Worm (Caenorhabditis elegans) whole organism, mixed stage, embryonic: Measurements from ENCODE around the gene Y75B8A.32.
A peak's percentile ranks its signal among the peaks of the same experiment; 100 is the strongest.

ENCODE experiments used
- M03D4.4 ChIP-seq: sonication (generic microtip); optimal IDR thresholded peaks from 2 replicates; lab custom pipeline; 2017; ENCODE audit warnings: mild to moderate bottlenecking, missing genetic modification characterization, missing compliant biosample characterization
- bed-3 ChIP-seq: fragments of 200-800 bp; sonication (Bioruptor generic); optimal IDR thresholded peaks from 3 replicates; lab custom pipeline; 2018; ENCODE audit warnings: mild to moderate bottlenecking, missing genetic modification characterization, moderate library complexity, missing compliant biosample characterization
- blmp-1 ChIP-seq: fragments of 150-350 bp; optimal IDR thresholded peaks from 2 replicates; lab custom pipeline; 2014; ENCODE audit warnings: missing biosample characterization, missing genetic modification characterization
- ceh-39 ChIP-seq: fragments of 150-350 bp; optimal IDR thresholded peaks from 2 replicates; lab custom pipeline; 2014; ENCODE audit warnings: missing biosample characterization, missing genetic modification characterization
- ceh-43 ChIP-seq: fragments of 200-800 bp; sonication (Bioruptor generic); optimal IDR thresholded peaks from 2 replicates; lab custom pipeline; 2018; ENCODE audit warnings: mild to moderate bottlenecking, missing genetic modification characterization, moderate library complexity, missing compliant biosample characterization
- ceh-83 ChIP-seq: fragments of 200-800 bp; sonication (Bioruptor generic); optimal IDR thresholded peaks from 2 replicates; lab custom pipeline; 2018; ENCODE audit warnings: mild to moderate bottlenecking, missing genetic modification characterization, missing compliant biosample characterization
- ces-1 ChIP-seq: fragments of 150-350 bp; optimal IDR thresholded peaks from 2 replicates; lab custom pipeline; 2014; ENCODE audit warnings: missing biosample characterization, missing genetic modification reagents, missing genetic modification characterization
- cnd-1 ChIP-seq: fragments of 200-800 bp; sonication (Bioruptor generic); optimal IDR thresholded peaks from 2 replicates; lab custom pipeline; 2018; ENCODE audit warnings: mild to moderate bottlenecking, missing genetic modification characterization, missing compliant biosample characterization
- drap-1 ChIP-seq: fragments of 200-800 bp; sonication (Bioruptor generic); optimal IDR thresholded peaks from 3 replicates; lab custom pipeline; 2018; ENCODE audit warnings: mild to moderate bottlenecking, missing genetic modification characterization, missing compliant biosample characterization
- elt-1 ChIP-seq: sonication (generic microtip); optimal IDR thresholded peaks from 2 replicates; lab custom pipeline; 2017; ENCODE audit warnings: missing genetic modification characterization, mild to moderate bottlenecking, missing compliant biosample characterization, antibody characterized with exemption, moderate library complexity, borderline replicate concordance; ENCODE audit not compliant: insufficient read depth
- elt-3 ChIP-seq: fragments of 150-350 bp; optimal IDR thresholded peaks from 2 replicates; lab custom pipeline; 2014; ENCODE audit warnings: missing biosample characterization, missing genetic modification characterization
- flh-1 ChIP-seq: fragments of 200-800 bp; sonication (Bioruptor generic); optimal IDR thresholded peaks from 2 replicates; lab custom pipeline; 2018; ENCODE audit warnings: mild to moderate bottlenecking, missing genetic modification characterization, moderate library complexity, missing compliant biosample characterization
- ham-2 ChIP-seq: fragments of 200-800 bp; sonication (Bioruptor generic); optimal IDR thresholded peaks from 2 replicates; lab custom pipeline; 2018; ENCODE audit warnings: mild to moderate bottlenecking, missing genetic modification characterization, missing compliant biosample characterization
- hlh-1 ChIP-seq: fragments of 150-350 bp; optimal IDR thresholded peaks from 2 replicates; lab custom pipeline; 2014; ENCODE audit warnings: missing biosample characterization, missing genetic modification reagents, missing genetic modification characterization
- lin-13 ChIP-seq: fragments of 150-350 bp; optimal IDR thresholded peaks from 2 replicates; lab custom pipeline; 2014; ENCODE audit warnings: missing biosample characterization, missing genetic modification characterization
- lin-32 ChIP-seq: fragments of 200-800 bp; sonication (Bioruptor generic); optimal IDR thresholded peaks from 2 replicates; lab custom pipeline; 2018; ENCODE audit warnings: mild to moderate bottlenecking, missing genetic modification characterization, missing compliant biosample characterization
- mab-5 ChIP-seq: fragments of 150-350 bp; optimal IDR thresholded peaks from 2 replicates; lab custom pipeline; 2014; ENCODE audit warnings: missing biosample characterization, missing genetic modification characterization
- mep-1 ChIP-seq: fragments of 150-350 bp; optimal IDR thresholded peaks from 2 replicates; lab custom pipeline; 2017; ENCODE audit warnings: missing biosample characterization, missing genetic modification reagents, missing genetic modification characterization, inconsistent platforms
- mls-2 ChIP-seq: sonication (generic microtip); optimal IDR thresholded peaks from 2 replicates; lab custom pipeline; 2016; ENCODE audit warnings: mild to moderate bottlenecking, missing genetic modification characterization, moderate library complexity, missing compliant biosample characterization
- nhr-12 ChIP-seq: fragments of 150-350 bp; optimal IDR thresholded peaks from 2 replicates; lab custom pipeline; 2014; ENCODE audit warnings: missing biosample characterization, missing genetic modification characterization
- nhr-2 ChIP-seq: fragments of 150-350 bp; optimal IDR thresholded peaks from 2 replicates; lab custom pipeline; 2014; ENCODE audit warnings: missing biosample characterization, missing genetic modification characterization
- nhr-237 ChIP-seq: fragments of 150-350 bp; optimal IDR thresholded peaks from 2 replicates; lab custom pipeline; 2014; ENCODE audit warnings: missing biosample characterization, missing genetic modification characterization
- nhr-76 ChIP-seq: sonication (generic microtip); optimal IDR thresholded peaks from 2 replicates; lab custom pipeline; 2017; ENCODE audit warnings: missing biosample characterization, missing genetic modification characterization
- pha-4 ChIP-seq: fragments of 150-350 bp; optimal IDR thresholded peaks from 2 replicates; lab custom pipeline; 2018; ENCODE audit warnings: missing biosample characterization, missing genetic modification reagents, missing genetic modification characterization
- sem-2 ChIP-seq: fragments of 200-800 bp; sonication (Bioruptor generic); optimal IDR thresholded peaks from 2 replicates; lab custom pipeline; 2018; ENCODE audit warnings: mild to moderate bottlenecking, missing genetic modification characterization, missing compliant biosample characterization
- snpc-4 ChIP-seq: fragments of 150-350 bp; optimal IDR thresholded peaks from 2 replicates; lab custom pipeline; 2014; ENCODE audit warnings: missing biosample characterization, missing genetic modification characterization
- sptf-1 ChIP-seq: sonication (generic microtip); optimal IDR thresholded peaks from 2 replicates; lab custom pipeline; 2017; ENCODE audit warnings: mild to moderate bottlenecking, missing genetic modification characterization, moderate library complexity, missing compliant biosample characterization
- tbx-8 ChIP-seq: fragments of 200-800 bp; sonication (Bioruptor generic); optimal IDR thresholded peaks from 2 replicates; lab custom pipeline; 2018; ENCODE audit warnings: mild to moderate bottlenecking, missing genetic modification characterization, moderate library complexity, missing compliant biosample characterization
- unc-120 ChIP-seq: sonication (generic microtip); optimal IDR thresholded peaks from 2 replicates; lab custom pipeline; 2017; ENCODE audit warnings: missing genetic modification characterization, missing compliant biosample characterization; ENCODE audit not compliant: poor library complexity, severe bottlenecking
- unc-39 ChIP-seq: fragments of 150-350 bp; optimal IDR thresholded peaks from 2 replicates; lab custom pipeline; 2014; ENCODE audit warnings: missing biosample characterization, missing genetic modification characterization
- unc-62 ChIP-seq: fragments of 150-350 bp; optimal IDR thresholded peaks from 2 replicates; lab custom pipeline; 2014; ENCODE audit warnings: missing biosample characterization, missing genetic modification reagents, missing genetic modification characterization
- zip-8 ChIP-seq: fragments of 150-350 bp; optimal IDR thresholded peaks from 2 replicates; lab custom pipeline; 2014; ENCODE audit warnings: missing biosample characterization, missing genetic modification characterization
- ztf-11 ChIP-seq: fragments of 150-350 bp; optimal IDR thresholded peaks from 2 replicates; lab custom pipeline; 2014; ENCODE audit warnings: missing biosample characterization, missing genetic modification characterization

The Y75B8A.32 gene

ce11 chrIII:12358461-12358860, at the start of gene Y75B8A.32:
Gene Y75B8A.32, minus strand, starts transcription at chrIII:12358561.
- no peak for TF ChIP-seq cnd-1 (tag; lab: Kevin White, UChicago)
- TF ChIP-seq mep-1 (tag; lab: Kevin White, UChicago), result no peak
- TF ChIP-seq zip-8 (tag; lab: Kevin White, UChicago), result no peak
- TF ChIP-seq lin-13, result no peak
- no peak for TF ChIP-seq flh-1 (GFP tag; lab: Kevin White, UChicago)
- TF ChIP-seq hlh-1 (tag; lab: Kevin White, UChicago), result no peak
- TF ChIP-seq unc-62 (GFP tag; lab: Kevin White, UChicago), result no peak
- TF ChIP-seq lin-32 (GFP tag; lab: Kevin White, UChicago), result no peak

- TF ChIP-seq nhr-2 (tag; lab: Kevin White, UChicago) (no peak), ceh-43 (GFP tag; lab: Kevin White, UChicago) (peak; percentile 12), lin-32 (GFP tag; lab: Kevin White, UChicago) (peak; percentile 80), ceh-83 (GFP tag; lab: Kevin White, UChicago) (no peak), mep-1 (tag; lab: Kevin White, UChicago) (no peak), mab-5 (tag; lab: Kevin White, UChicago) (no peak), cnd-1 (tag; lab: Kevin White, UChicago) (peak; percentile 46), nhr-12 (tag; lab: Kevin White, UChicago) (no peak), bed-3 (GFP tag; lab: Kevin White, UChicago) (peak; percentile 28), hlh-1 (tag; lab: Kevin White, UChicago) (no peak), elt-1 (no peak), unc-39 (no peak), sem-2 (GFP tag; lab: Kevin White, UChicago) (peak; percentile 32), mls-2 (tag; lab: Kevin White, UChicago) (peak; percentile 58), tbx-8 (GFP tag; lab: Kevin White, UChicago) (no peak), ceh-39 (tag; lab: Kevin White, UChicago) (no peak), elt-3 (tag; lab: Kevin White, UChicago) (no peak), sptf-1 (tag; lab: Kevin White, UChicago) (peak; percentile 84), flh-1 (GFP tag; lab: Kevin White, UChicago) (peak; percentile 20), ces-1 (GFP tag; lab: Kevin White, UChicago) (no peak), drap-1 (GFP tag; lab: Kevin White, UChicago) (peak; percentile 47), unc-120 (peak; percentile 40), ham-2 (GFP tag; lab: Kevin White, UChicago) (peak; percentile 5), M03D4.4 (peak; percentile 14), ztf-11 (tag; lab: Kevin White, UChicago) (no peak)
Observed at ce11 chrIII:12399709-12400108, 41.3 kb upstream of the Y75B8A.32 start.

ce11 chrIII:12398468-12398867, 40.1 kb upstream of the Y75B8A.32 start:
- no peak for TF ChIP-seq snpc-4 (tag; lab: Kevin White, UChicago)
- TF ChIP-seq hlh-1 (tag; lab: Kevin White, UChicago), result no peak
- no peak for TF ChIP-seq nhr-76
- no peak for TF ChIP-seq mep-1 (tag; lab: Kevin White, UChicago)
- TF ChIP-seq ceh-83 (GFP tag; lab: Kevin White, UChicago), result no peak
- TF ChIP-seq mab-5 (tag; lab: Kevin White, UChicago), result no peak
- TF ChIP-seq ztf-11 (tag; lab: Kevin White, UChicago), result no peak
- TF ChIP-seq elt-1, result no peak
- TF ChIP-seq M03D4.4, result no peak
- no peak for TF ChIP-seq nhr-2 (tag; lab: Kevin White, UChicago)
- TF ChIP-seq, all 35 proteins: peak for 0

ce11 chrIII:12395085-12395484, 36.7 kb upstream of the Y75B8A.32 start, which contains the start of gene Y49E10.10:
Gene Y49E10.10, plus strand, starts transcription at chrIII:12395465.
- no peak for TF ChIP-seq ceh-39 (tag; lab: Kevin White, UChicago)
- TF ChIP-seq unc-62 (GFP tag; lab: Kevin White, UChicago), result no peak
- TF ChIP-seq M03D4.4, result no peak
- no peak for TF ChIP-seq elt-1
- no peak for TF ChIP-seq drap-1 (GFP tag; lab: Kevin White, UChicago)
- no peak for TF ChIP-seq flh-1 (GFP tag; lab: Kevin White, UChicago)
- no peak for TF ChIP-seq tbx-8 (GFP tag; lab: Kevin White, UChicago)
- TF ChIP-seq mls-2 (tag; lab: Kevin White, UChicago), result no peak
- no peak for TF ChIP-seq ham-2 (GFP tag; lab: Kevin White, UChicago)
- no peak for TF ChIP-seq nhr-12 (tag; lab: Kevin White, UChicago)
- no peak for TF ChIP-seq unc-39
- no peak for TF ChIP-seq pha-4 (tag; lab: Kevin White, UChicago)
- no peak for TF ChIP-seq lin-32 (GFP tag; lab: Kevin White, UChicago)
- TF ChIP-seq ztf-11 (tag; lab: Kevin White, UChicago), result no peak
- TF ChIP-seq ceh-43 (GFP tag; lab: Kevin White, UChicago), result no peak
- TF ChIP-seq blmp-1 (tag; lab: Kevin White, UChicago), result no peak
- TF ChIP-seq sem-2 (GFP tag; lab: Kevin White, UChicago), result no peak
- TF ChIP-seq nhr-237 (tag; lab: Kevin White, UChicago), result no peak
- no peak for TF ChIP-seq mep-1 (tag; lab: Kevin White, UChicago)
- no peak for TF ChIP-seq ceh-83 (GFP tag; lab: Kevin White, UChicago)
